Worm (Caenorhabditis elegans): Measurements from ENCODE around the gene tdo-2.

tdo-2 gene

ce11 chrIII:5961560-5961959 lies 41.8 kb upstream of the tdo-2 start:
- TF ChIP-seq bed-3 (GFP tag; optimal IDR thresholded peaks at IDR 0.05), result no peak
- no peak for TF ChIP-seq snpc-4 (tag; optimal IDR thresholded peaks at IDR 0.05)
- TF ChIP-seq ztf-11 (tag; optimal IDR thresholded peaks at IDR 0.05), result no peak
- no peak for TF ChIP-seq hlh-1 (tag; optimal IDR thresholded peaks at IDR 0.05)
- no peak for TF ChIP-seq mab-5 (tag; optimal IDR thresholded peaks at IDR 0.05)
- no peak for TF ChIP-seq ces-1 (GFP tag; optimal IDR thresholded peaks at IDR 0.05)
- no peak for TF ChIP-seq elt-1 (tag; optimal IDR thresholded peaks at IDR 0.05; ENCODE audit: borderline replicate concordance, insufficient read depth)
- no peak for TF ChIP-seq unc-39 (tag; optimal IDR thresholded peaks at IDR 0.05)

DNA sequence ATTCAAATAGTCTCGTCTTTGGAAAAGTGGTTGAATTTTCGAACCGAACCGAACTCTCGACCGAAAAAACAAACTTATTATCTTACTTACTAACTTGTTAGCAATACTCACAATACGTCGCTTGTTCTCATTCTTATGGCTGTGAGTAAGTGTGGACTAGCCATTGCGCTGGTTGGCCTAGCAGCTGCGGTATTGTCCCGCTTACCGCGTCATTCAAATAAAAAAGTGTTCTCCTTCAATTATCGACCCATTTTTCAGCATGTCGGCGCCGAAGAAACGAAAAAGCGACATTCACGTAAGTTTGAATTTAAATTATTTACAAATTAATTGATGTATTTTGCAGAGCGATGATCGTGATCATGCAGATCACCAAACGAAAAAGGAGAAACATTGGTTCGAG lies 39.3 kb upstream of the tdo-2 start:
- TF ChIP-seq ham-2 (GFP tag; optimal IDR thresholded peaks at IDR 0.05), result peak; percentile 49
- peak; percentile 63 for TF ChIP-seq ceh-39 (tag; optimal IDR thresholded peaks at IDR 0.05)
- TF ChIP-seq mab-5 (tag; optimal IDR thresholded peaks at IDR 0.05), result no peak

DNA sequence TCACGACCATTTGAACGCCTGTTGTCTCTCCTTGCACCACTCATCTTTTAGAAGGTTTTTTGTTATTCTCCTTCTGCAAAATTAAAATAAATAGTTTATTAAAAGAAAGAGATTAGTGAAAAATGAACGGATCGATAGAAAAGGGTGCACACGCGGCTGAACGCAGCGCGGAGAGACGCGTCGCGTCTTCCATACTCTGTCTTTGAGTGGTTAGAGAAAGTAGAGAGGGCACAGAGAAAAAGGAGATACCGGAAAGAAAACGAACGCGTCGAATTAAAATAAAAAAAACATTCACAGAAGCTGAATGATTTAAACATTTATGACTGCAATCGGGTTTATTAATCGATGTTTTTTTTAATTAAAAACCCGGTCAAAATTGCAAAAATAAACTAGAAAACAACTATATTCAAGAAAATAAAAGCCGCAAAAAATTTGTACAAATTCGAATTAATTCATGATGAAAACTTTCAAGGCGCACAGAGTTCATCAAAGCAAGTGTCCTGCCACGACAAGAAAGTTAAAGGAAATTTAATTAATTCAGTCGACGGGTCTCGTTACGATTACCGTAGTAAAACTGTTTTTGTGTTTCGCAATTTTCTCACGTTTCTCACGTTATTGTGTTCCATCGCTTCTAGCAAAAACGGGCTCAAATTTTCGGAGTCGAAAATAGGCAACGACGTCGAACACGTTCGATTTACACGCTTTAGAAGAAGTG lies 38.6 kb upstream of the tdo-2 start, which contains the start of the genes nono-1 and nop-1:
TSS of gene nono-1 (minus strand) at position 75 of the 715 bp plus-strand sequence.
TSS of gene nop-1 (plus strand) at position 551 of the 715 bp plus-strand sequence.
- no peak for TF ChIP-seq ham-2 (GFP tag; optimal IDR thresholded peaks at IDR 0.05)
- no peak for TF ChIP-seq bed-3 (GFP tag; optimal IDR thresholded peaks at IDR 0.05)
- TF ChIP-seq ceh-43 (GFP tag; optimal IDR thresholded peaks at IDR 0.05), result no peak
- peak; percentile 9 for TF ChIP-seq ces-1 (GFP tag; optimal IDR thresholded peaks at IDR 0.05)
- no peak for TF ChIP-seq drap-1 (GFP tag; optimal IDR thresholded peaks at IDR 0.05)
- no peak for TF ChIP-seq lsy-2 (tag; optimal IDR thresholded peaks at IDR 0.05)
- TF ChIP-seq elt-1 (tag; optimal IDR thresholded peaks at IDR 0.05; ENCODE audit: borderline replicate concordance, insufficient read depth), result no peak
- no peak for TF ChIP-seq hlh-1 (tag; optimal IDR thresholded peaks at IDR 0.05)
- peak; percentile 100 for TF ChIP-seq ceh-39 (tag; optimal IDR thresholded peaks at IDR 0.05)
- no peak for TF ChIP-seq snpc-4 (tag; optimal IDR thresholded peaks at IDR 0.05)
- TF ChIP-seq mep-1 (tag; optimal IDR thresholded peaks at IDR 0.05), result peak; percentile 10
- no peak for TF ChIP-seq pha-4 (tag; optimal IDR thresholded peaks at IDR 0.05)
- TF ChIP-seq mls-2 (tag; optimal IDR thresholded peaks at IDR 0.05), result peak; percentile 22
- no peak for TF ChIP-seq sptf-1 (tag; optimal IDR thresholded peaks at IDR 0.05)
- no peak for TF ChIP-seq lin-32 (GFP tag; optimal IDR thresholded peaks at IDR 0.05)

- no peak for TF ChIP-seq bed-3 (GFP tag; optimal IDR thresholded peaks at IDR 0.05)
- TF ChIP-seq lin-13 (tag; optimal IDR thresholded peaks at IDR 0.05), result no peak
- TF ChIP-seq elt-1 (tag; optimal IDR thresholded peaks at IDR 0.05; ENCODE audit: borderline replicate concordance, insufficient read depth), result no peak
- TF ChIP-seq nhr-237 (tag; optimal IDR thresholded peaks at IDR 0.05), result no peak
- TF ChIP-seq drap-1 (GFP tag; optimal IDR thresholded peaks at IDR 0.05), result no peak
- no peak for TF ChIP-seq snpc-4 (tag; optimal IDR thresholded peaks at IDR 0.05)
- TF ChIP-seq flh-1 (GFP tag; optimal IDR thresholded peaks at IDR 0.05), result no peak
- no peak for TF ChIP-seq nhr-28 (tag; optimal IDR thresholded peaks at IDR 0.05)
Measured at ce11 chrIII:5953913-5954290, 34.1 kb upstream of the tdo-2 start.

ce11 chrIII:5953041-5953912 lies 33.5 kb upstream of the tdo-2 start:
- TF ChIP-seq mab-5 (tag; optimal IDR thresholded peaks at IDR 0.05) (no peak), nhr-28 (tag; optimal IDR thresholded peaks at IDR 0.05) (no peak), nhr-237 (tag; optimal IDR thresholded peaks at IDR 0.05) (no peak), tbx-8 (GFP tag; optimal IDR thresholded peaks at IDR 0.05) (no peak), hlh-1 (tag; optimal IDR thresholded peaks at IDR 0.05) (no peak), sptf-1 (tag; optimal IDR thresholded peaks at IDR 0.05) (no peak), unc-62 (GFP tag; optimal IDR thresholded peaks at IDR 0.05) (no peak), elt-3 (tag; optimal IDR thresholded peaks at IDR 0.05) (no peak), drap-1 (GFP tag; optimal IDR thresholded peaks at IDR 0.05) (no peak), ceh-39 (tag; optimal IDR thresholded peaks at IDR 0.05) (no peak), lsy-2 (tag; optimal IDR thresholded peaks at IDR 0.05) (no peak), ham-2 (GFP tag; optimal IDR thresholded peaks at IDR 0.05) (no peak), elt-1 (tag; optimal IDR thresholded peaks at IDR 0.05; ENCODE audit: borderline replicate concordance, insufficient read depth) (no peak), ces-1 (GFP tag; optimal IDR thresholded peaks at IDR 0.05) (no peak), ztf-11 (tag; optimal IDR thresholded peaks at IDR 0.05) (no peak), cnd-1 (tag; optimal IDR thresholded peaks at IDR 0.05) (no peak), lin-13 (tag; optimal IDR thresholded peaks at IDR 0.05) (no peak), bed-3 (GFP tag; optimal IDR thresholded peaks at IDR 0.05) (no peak)

All from whole organism, mixed stage, embryonic.